Fruit fly (Drosophila melanogaster): ENCODE data around the gene hoe1.
A peak's percentile ranks its signal among the peaks of the same experiment; 100 is the strongest.

The hoe1 gene

DNA sequence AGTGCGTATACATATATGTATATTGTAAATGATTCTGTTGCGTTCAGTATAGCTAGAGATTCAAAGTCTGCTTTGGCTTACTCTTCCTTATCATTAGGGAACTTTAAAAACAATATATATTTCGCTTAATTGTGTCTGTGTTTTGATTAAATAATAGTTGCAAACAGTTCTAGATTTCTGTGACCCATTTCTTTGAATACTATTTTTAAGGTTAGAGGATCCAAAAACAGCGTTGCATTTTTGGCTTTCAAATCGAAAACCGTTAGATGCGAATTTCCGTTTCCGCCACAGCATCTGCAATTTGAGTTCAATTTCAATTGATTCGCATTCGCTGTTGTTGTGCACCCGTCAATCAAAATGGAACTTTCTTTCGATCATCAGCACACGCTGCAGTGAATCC lies 46.1 kb downstream of the hoe1 start:
- TF ChIP-seq dati (GFP tag; IDR thresholded peaks at IDR 0.05) (no peak), CG2116 (GFP tag; optimal IDR thresholded peaks at IDR 0.05) (peak; percentile 67), CG4617 (GFP tag; optimal IDR thresholded peaks at IDR 0.05; ENCODE audit: borderline replicate concordance) (no peak), Ets97D (GFP tag; optimal IDR thresholded peaks at IDR 0.05) (peak; percentile 24), Atf6 (GFP tag; IDR thresholded peaks at IDR 0.05) (no peak), Camta (GFP tag; optimal IDR thresholded peaks at IDR 0.05) (no peak), NFAT (GFP tag; IDR thresholded peaks at IDR 0.05) (no peak), bigmax (GFP tag; optimal IDR thresholded peaks at IDR 0.05) (peak; percentile 36), cg (GFP tag; optimal IDR thresholded peaks at IDR 0.05) (no peak), row (GFP tag; IDR thresholded peaks at IDR 0.05) (no peak), Adf1 (GFP tag; IDR thresholded peaks at IDR 0.05) (no peak), lola (GFP tag; optimal IDR thresholded peaks at IDR 0.05) (no peak), dan (GFP tag; IDR thresholded peaks at IDR 0.05) (no peak), E2f2 (GFP tag; IDR thresholded peaks at IDR 0.05) (no peak), fd96Cb (tag; optimal IDR thresholded peaks at IDR 0.05) (no peak), ci (GFP tag; IDR thresholded peaks at IDR 0.05) (no peak), CG13424 (tag; optimal IDR thresholded peaks at IDR 0.05) (no peak), ems (GFP tag; optimal IDR thresholded peaks at IDR 0.05) (no peak)

DNA sequence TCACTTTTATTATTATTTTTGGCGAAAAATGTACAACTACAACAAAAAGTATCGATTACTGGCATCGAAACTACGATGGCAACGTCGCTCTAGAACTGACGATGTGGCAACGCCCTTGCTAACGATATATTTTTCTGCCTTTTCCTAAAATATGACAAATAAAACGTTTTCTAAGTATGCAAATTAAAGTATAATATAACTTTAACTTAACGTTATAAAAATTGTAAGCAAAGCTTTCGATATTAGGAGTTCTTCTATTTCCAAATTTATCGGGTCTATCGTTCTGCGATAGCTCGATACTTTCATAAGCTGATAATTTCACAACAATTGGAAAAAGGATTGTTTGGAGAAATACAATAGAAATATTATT lies 49.2 kb downstream of the hoe1 start, which contains the start of the genes Cf2 and CG3008:
TSS of gene Cf2 (minus strand) at position 85 of the 370 bp plus-strand sequence.
TSS of gene CG3008 (plus strand) at position 276 of the 370 bp plus-strand sequence.
- TF ChIP-seq lbe (GFP tag; optimal IDR thresholded peaks at IDR 0.05) (peak; percentile 12), ato (GFP tag; IDR thresholded peaks at IDR 0.05; ENCODE audit: partially characterized antibody) (peak; percentile 60), BEAF-32 (GFP tag; optimal IDR thresholded peaks at IDR 0.05) (peak; percentile 92), CG34224 (GFP tag; IDR thresholded peaks at IDR 0.05; ENCODE audit: partially characterized antibody) (peak; percentile 82), unc-4 (GFP tag; IDR thresholded peaks at IDR 0.05; ENCODE audit: partially characterized antibody) (peak; percentile 88), CG12391 (tag; optimal IDR thresholded peaks at IDR 0.05) (peak; percentile 40), CG4617 (GFP tag; optimal IDR thresholded peaks at IDR 0.05; ENCODE audit: borderline replicate concordance) (peak; percentile 95), YL-1 (GFP tag; optimal IDR thresholded peaks at IDR 0.05) (peak; percentile 93), stwl (tag; optimal IDR thresholded peaks at IDR 0.05) (peak; percentile 67), Side (GFP tag; optimal IDR thresholded peaks at IDR 0.05) (no peak), amos (GFP tag; IDR thresholded peaks at IDR 0.05; ENCODE audit: partially characterized antibody) (peak; percentile 83), trem (tag; optimal IDR thresholded peaks at IDR 0.05) (peak; percentile 78), sens (GFP tag) (peak; percentile 87), Myb (GFP tag; optimal IDR thresholded peaks at IDR 0.05) (peak; percentile 33), lilli (GFP tag; optimal IDR thresholded peaks at IDR 0.05) (peak; percentile 9), Sry-δ (GFP tag; optimal IDR thresholded peaks at IDR 0.05) (peak; percentile 93), phol (tag; optimal IDR thresholded peaks at IDR 0.05) (peak; percentile 50), CG30020 (tag; optimal IDR thresholded peaks at IDR 0.05) (peak; percentile 48), fd3F (GFP tag; optimal IDR thresholded peaks at IDR 0.05) (no peak), pan (optimal IDR thresholded peaks at IDR 0.05) (no peak), pan (GFP tag; optimal IDR thresholded peaks at IDR 0.05 in 1 of 2, IDR thresholded peaks at IDR 0.05 in 1 of 2) (no peak), Nf-YC (tag; optimal IDR thresholded peaks at IDR 0.05) (peak; percentile 25), Dll (GFP tag; IDR thresholded peaks at IDR 0.05; ENCODE audit: partially characterized antibody) (peak; percentile 90), Dref (GFP tag; IDR thresholded peaks at IDR 0.05) (peak; percentile 83), Med (GFP tag) (peak; percentile 58), CG16813 (GFP tag; IDR thresholded peaks at IDR 0.05; ENCODE audit: partially characterized antibody) (peak; percentile 89), Dp (GFP tag; optimal IDR thresholded peaks at IDR 0.05) (peak; percentile 29), gfzf (GFP tag; optimal IDR thresholded peaks at IDR 0.05) (peak; percentile 21), Pdp1 (GFP tag; optimal IDR thresholded peaks at IDR 0.05) (peak in 1 of 2 experiments; percentile 38), HLH4C (GFP tag; IDR thresholded peaks at IDR 0.05; ENCODE audit: partially characterized antibody) (peak; percentile 88), CG15601 (tag; optimal IDR thresholded peaks at IDR 0.05) (peak; percentile 19), CG16863 (GFP tag; optimal IDR thresholded peaks at IDR 0.05) (peak; percentile 100), E2f1 (GFP tag; IDR thresholded peaks at IDR 0.05) (no peak)

Data from whole organism, embryonic.